Fruit fly (Drosophila melanogaster): ENCODE results near the gene CG5276.
A peak's percentile ranks its signal among the peaks of the same experiment; 100 is the strongest.

Gene CG5276

dm6 chr3R:11421643-11422122 is 9.9 kb upstream of the CG5276 start, which contains the start of the genes ninaG and Sptz (continued):
- TF ChIP-seq gsb-n (tag; optimal IDR thresholded peaks at IDR 0.05) (no peak), CG1024 (GFP tag; IDR thresholded peaks at IDR 0.05) (peak; percentile 86), ewg (GFP tag; optimal IDR thresholded peaks at IDR 0.05) (peak; percentile 87), chm (GFP tag; IDR thresholded peaks at IDR 0.05) (peak; percentile 80), MESR4 (GFP tag; optimal IDR thresholded peaks at IDR 0.05) (no peak), CG13775 (GFP tag; optimal IDR thresholded peaks at IDR 0.05) (peak; percentile 94), CG17568 (GFP tag; optimal IDR thresholded peaks at IDR 0.05) (no peak), CG9609 (GFP tag; optimal IDR thresholded peaks at IDR 0.05) (peak; percentile 95), Dek (tag; optimal IDR thresholded peaks at IDR 0.05) (peak; percentile 90), da (GFP tag; optimal IDR thresholded peaks at IDR 0.05) (peak; percentile 86), sim (GFP tag; IDR thresholded peaks at IDR 0.05) (peak; percentile 80), aop (GFP tag; IDR thresholded peaks at IDR 0.05) (peak; percentile 78; the same call in 1 of the 2 replicates), abd-A (tag; optimal IDR thresholded peaks at IDR 0.05) (no peak), CG18764 (GFP tag; optimal IDR thresholded peaks at IDR 0.05) (peak; percentile 90), knrl (GFP tag; IDR thresholded peaks at IDR 0.05; ENCODE audit: partially characterized antibody) (peak; percentile 63), dysf (GFP tag; IDR thresholded peaks at IDR 0.05) (peak; percentile 97), Dip3 (GFP tag; optimal IDR thresholded peaks at IDR 0.05) (peak; percentile 96), en (GFP tag; optimal IDR thresholded peaks at IDR 0.05) (peak; percentile 80), dm (GFP tag; optimal IDR thresholded peaks at IDR 0.05) (peak; percentile 88), CG2202 (tag; optimal IDR thresholded peaks at IDR 0.05) (peak; percentile 80), caup (GFP tag; optimal IDR thresholded peaks at IDR 0.05; ENCODE audit: severe bottlenecking) (peak; percentile 84), lbe (GFP tag; optimal IDR thresholded peaks at IDR 0.05) (no peak), CG10366 (GFP tag; IDR thresholded peaks at IDR 0.05) (peak; percentile 95), ranshi (GFP tag; IDR thresholded peaks at IDR 0.05) (peak; percentile 95), CG4282 (GFP tag; optimal IDR thresholded peaks at IDR 0.05) (peak; percentile 88), hb (GFP tag; IDR thresholded peaks at IDR 0.05; ENCODE audit: partially characterized antibody) (no peak), scrt (GFP tag; optimal IDR thresholded peaks at IDR 0.05) (no peak), mirr (GFP tag; optimal IDR thresholded peaks at IDR 0.05) (peak; percentile 11), CG9797 (GFP tag; optimal IDR thresholded peaks at IDR 0.05) (peak; percentile 65), stc (GFP tag; IDR thresholded peaks at IDR 0.05) (peak; percentile 88), nerfin-1 (tag; optimal IDR thresholded peaks at IDR 0.05) (peak; percentile 84), CG9215 (GFP tag; IDR thresholded peaks at IDR 0.05) (peak; percentile 94), fd3F (GFP tag; optimal IDR thresholded peaks at IDR 0.05) (peak; percentile 86), crol (GFP tag; IDR thresholded peaks at IDR 0.05) (peak; percentile 50; the same call in 1 of the 2 replicates), CG10979 (tag; optimal IDR thresholded peaks at IDR 0.05) (peak; percentile 90), CG6813 (GFP tag; optimal IDR thresholded peaks at IDR 0.05) (peak; percentile 69), CrebB (tag; optimal IDR thresholded peaks at IDR 0.05) (peak; percentile 77), CG4617 (GFP tag; optimal IDR thresholded peaks at IDR 0.05; ENCODE audit: borderline replicate concordance) (peak; percentile 94), bigmax (GFP tag; optimal IDR thresholded peaks at IDR 0.05) (peak; percentile 18), eyg (GFP tag; optimal IDR thresholded peaks at IDR 0.05) (peak; percentile 83), Kr (GFP tag; optimal IDR thresholded peaks at IDR 0.05) (no peak), gro (GFP tag; optimal IDR thresholded peaks at IDR 0.05) (no peak), GATAe (GFP tag; conservative IDR thresholded peaks at IDR 0.05) (peak; percentile 81), TFAM (GFP tag; optimal IDR thresholded peaks at IDR 0.05) (peak; percentile 61), cwo (GFP tag; optimal IDR thresholded peaks at IDR 0.05) (peak; percentile 78), CG15073 (GFP tag; optimal IDR thresholded peaks at IDR 0.05) (peak; percentile 63), cad (GFP tag; optimal IDR thresholded peaks at IDR 0.05) (no peak), CG9437 (GFP tag; optimal IDR thresholded peaks at IDR 0.05) (peak; percentile 73), B-H1 (GFP tag; IDR thresholded peaks at IDR 0.05) (peak; percentile 92), hkb (optimal IDR thresholded peaks at IDR 0.05) (peak; percentile 51), hkb (GFP tag; IDR thresholded peaks at IDR 0.05) (peak; percentile 94)

All from whole organism, embryonic.